Fruit fly (Drosophila melanogaster) whole organism, embryonic: ENCODE measurements around the gene bi.
A peak's percentile ranks its signal among the peaks of the same experiment; 100 is the strongest.

Experiments used
- Atf3 ChIP-seq: fragments of 200-800 bp; sonication (Bioruptor generic); optimal IDR thresholded peaks from 3 replicates; lab custom pipeline; 2016; ENCODE audit warnings: missing biosample characterization, missing genetic modification characterization
- CG12659 ChIP-seq: fragments of 200-800 bp; sonication (Bioruptor generic); optimal IDR thresholded peaks from 3 replicates; lab custom pipeline; 2017; ENCODE audit warnings: mild to moderate bottlenecking, missing biosample characterization, missing genetic modification reagents, missing genetic modification characterization
- CG14860 ChIP-seq: fragments of 200-800 bp; sonication (Bioruptor generic); IDR thresholded peaks from 3 replicates; pipeline ENCODE4 v1.3.6; 2022; ENCODE audit warnings: missing biosample characterization, missing genetic modification characterization; ENCODE audit not compliant: partially characterized antibody
- CG15073 ChIP-seq: fragments of 200-800 bp; sonication (Bioruptor generic); optimal IDR thresholded peaks from 2 replicates; lab custom pipeline; 2016; ENCODE audit warnings: missing biosample characterization, missing genetic modification characterization
- CG15601 ChIP-seq: fragments of 200-800 bp; sonication (Bioruptor generic); optimal IDR thresholded peaks from 3 replicates; lab custom pipeline; 2019; ENCODE audit warnings: missing biosample characterization, mild to moderate bottlenecking, missing genetic modification characterization, moderate library complexity
- CG15696 ChIP-seq: fragments of 200-800 bp; sonication (Bioruptor generic); optimal IDR thresholded peaks from 2 replicates; lab custom pipeline; 2019; ENCODE audit warnings: missing biosample characterization, mild to moderate bottlenecking, missing genetic modification characterization, moderate library complexity
- CG18599 ChIP-seq: fragments of 200-800 bp; sonication (Bioruptor generic); optimal IDR thresholded peaks from 3 replicates; lab custom pipeline; 2017; ENCODE audit warnings: missing biosample characterization, missing genetic modification characterization, mild to moderate bottlenecking, moderate library complexity, missing genetic modification reagents
- CG2678 ChIP-seq: fragments of 200-800 bp; sonication (Bioruptor generic); optimal IDR thresholded peaks from 3 replicates; lab custom pipeline; 2019; ENCODE audit warnings: missing biosample characterization, mild to moderate bottlenecking, missing genetic modification characterization, moderate library complexity
- CG31441 ChIP-seq: fragments of 200-800 bp; sonication (Bioruptor generic); IDR thresholded peaks from 2 replicates; pipeline ENCODE4 v1.3.6; 2022; ENCODE audit warnings: missing biosample characterization, missing genetic modification characterization
- CG4282 ChIP-seq: fragments of 200-800 bp; sonication (Bioruptor generic); optimal IDR thresholded peaks from 2 replicates; lab custom pipeline; 2016; ENCODE audit warnings: missing biosample characterization, missing genetic modification characterization
- CG4360 ChIP-seq: fragments of 200-800 bp; sonication (Bioruptor generic); IDR thresholded peaks from 2 replicates; pipeline ENCODE4 v1.3.6; 2022; ENCODE audit warnings: missing biosample characterization, missing genetic modification characterization
- CG5245 ChIP-seq: fragments of 200-800 bp; sonication (Bioruptor generic); optimal IDR thresholded peaks from 3 replicates; lab custom pipeline; 2016; ENCODE audit warnings: missing biosample characterization, missing genetic modification characterization
- CG8281 ChIP-seq: fragments of 200-800 bp; sonication (Bioruptor generic); optimal IDR thresholded peaks from 2 replicates; lab custom pipeline; 2018; ENCODE audit warnings: missing biosample characterization, mild to moderate bottlenecking, missing genetic modification characterization, moderate library complexity
- CG8290 ChIP-seq, 3 experiments: fragments of 200-800 bp; sonication (Bioruptor generic); optimal IDR thresholded peaks; 2 replicates each; lab custom pipeline; 2016 to 2019; ENCODE audit warnings: missing biosample characterization in 3 of 3, missing genetic modification characterization in 3 of 3, mild to moderate bottlenecking in 2 of 3, moderate library complexity in 1 of 3
- CG8944 ChIP-seq: fragments of 200-800 bp; sonication (Bioruptor generic); optimal IDR thresholded peaks from 3 replicates; lab custom pipeline; 2016; ENCODE audit warnings: missing biosample characterization, missing genetic modification characterization
- CG9932 ChIP-seq: fragments of 200-800 bp; sonication (Bioruptor generic); IDR thresholded peaks from 2 replicates; pipeline ENCODE4 v1.3.6; 2022; ENCODE audit warnings: missing biosample characterization, missing genetic modification characterization
- D ChIP-seq, 2 experiments: fragments of 200-800 bp in 1 of 2; fragments of >200 bp in 1 of 2; sonication (Bioruptor generic) in 1 of 2; optimal IDR thresholded peaks; 2 replicates in 1 of 2; 3 replicates in 1 of 2; lab custom pipeline; 2017; ENCODE audit warnings: mild to moderate bottlenecking in 1 of 2, missing biosample characterization in 1 of 2, missing genetic modification characterization in 1 of 2, missing genetic modification reagents in 1 of 2
- Dip2 ChIP-seq: fragments of 200-800 bp; sonication (Bioruptor generic); IDR thresholded peaks from 2 replicates; pipeline ENCODE4 v1.3.6; 2022; ENCODE audit warnings: missing biosample characterization, missing genetic modification characterization
- Elba2 ChIP-seq: fragments of 200-800 bp; sonication (Bioruptor generic); optimal IDR thresholded peaks from 3 replicates; lab custom pipeline; 2016; ENCODE audit warnings: missing biosample characterization, missing genetic modification characterization
- Ets65A ChIP-seq: fragments of 200-800 bp; sonication (Bioruptor generic); peaks from one replicate; lab custom pipeline; 2016; ENCODE audit warnings: missing biosample characterization, missing genetic modification characterization
- GATAe ChIP-seq: fragments of 200-800 bp; sonication (Bioruptor generic); conservative IDR thresholded peaks from 2 replicates; pipeline ENCODE4 v1.3.6; 2022; ENCODE audit warnings: missing biosample characterization, missing genetic modification characterization
- Gsc ChIP-seq: fragments of 200-800 bp; sonication (Bioruptor generic); IDR thresholded peaks from 2 replicates; pipeline ENCODE4 v1.3.6; 2022; ENCODE audit warnings: missing biosample characterization, missing genetic modification characterization
- Gug ChIP-seq: fragments of 200-800 bp; sonication (Bioruptor generic); IDR thresholded peaks from 4 replicates; pipeline ENCODE4 v1.3.6; 2022; ENCODE audit warnings: missing biosample characterization, missing genetic modification characterization
- Hand ChIP-seq: fragments of 200-800 bp; sonication (Bioruptor generic); optimal IDR thresholded peaks from 2 replicates; lab custom pipeline; 2017; ENCODE audit warnings: mild to moderate bottlenecking, missing biosample characterization, missing genetic modification reagents, missing genetic modification characterization
- Hr51 ChIP-seq, 2 experiments: fragments of 200-800 bp; sonication (Bioruptor generic); optimal IDR thresholded peaks; 2 replicates in 1 of 2; 3 replicates in 1 of 2; lab custom pipeline; 2016 to 2018; ENCODE audit warnings: missing biosample characterization in 2 of 2, missing genetic modification characterization in 2 of 2, mild to moderate bottlenecking in 1 of 2, moderate library complexity in 1 of 2
- Kr ChIP-seq: fragments of 200-800 bp; sonication (Bioruptor generic); optimal IDR thresholded peaks from 2 replicates; lab custom pipeline; 2017; ENCODE audit warnings: missing biosample characterization, mild to moderate bottlenecking, missing genetic modification characterization
- Mrtf ChIP-seq: fragments of 200-800 bp; sonication (Bioruptor generic); IDR thresholded peaks from 3 replicates; pipeline ENCODE4 v1.3.6; 2022; ENCODE audit warnings: missing biosample characterization, missing genetic modification characterization
- Nf-YA ChIP-seq: fragments of 200-800 bp; sonication (Bioruptor generic); IDR thresholded peaks from 2 replicates; pipeline ENCODE4 v1.3.6; 2022; ENCODE audit warnings: missing biosample characterization, missing genetic modification characterization
- Nf-YC ChIP-seq: fragments of 200-800 bp; optimal IDR thresholded peaks from 3 replicates; lab custom pipeline; 2019; ENCODE audit warnings: missing biosample characterization, mild to moderate bottlenecking, missing genetic modification characterization, moderate library complexity
- Side ChIP-seq: fragments of 200-800 bp; sonication (Bioruptor generic); optimal IDR thresholded peaks from 2 replicates; lab custom pipeline; 2016; ENCODE audit warnings: missing biosample characterization, missing genetic modification characterization
- Ssrp ChIP-seq: fragments of 200-800 bp; sonication (Bioruptor generic); optimal IDR thresholded peaks from 2 replicates; lab custom pipeline; 2018; ENCODE audit warnings: missing biosample characterization, mild to moderate bottlenecking, missing genetic modification characterization, moderate library complexity
- bbx ChIP-seq: fragments of 200-800 bp; sonication (Bioruptor generic); IDR thresholded peaks from 2 replicates; pipeline ENCODE4 v1.3.6; 2022; ENCODE audit warnings: missing biosample characterization, missing genetic modification characterization; ENCODE audit not compliant: partially characterized antibody
- cato ChIP-seq: fragments of 200-800 bp; sonication (Bioruptor generic); optimal IDR thresholded peaks from 2 replicates; lab custom pipeline; 2016; ENCODE audit warnings: missing biosample characterization, missing genetic modification characterization, borderline replicate concordance
- en ChIP-seq: fragments of 200-800 bp; sonication (Bioruptor generic); optimal IDR thresholded peaks from 2 replicates; lab custom pipeline; 2016; ENCODE audit warnings: missing biosample characterization, missing genetic modification characterization
- esg ChIP-seq: fragments of 200-800 bp; sonication (Bioruptor generic); conservative IDR thresholded peaks from 2 replicates; pipeline ENCODE4 v1.3.6; 2022; ENCODE audit warnings: missing biosample characterization, missing genetic modification characterization
- fd96Cb ChIP-seq: fragments of 200-800 bp; sonication (Bioruptor generic); optimal IDR thresholded peaks from 2 replicates; lab custom pipeline; 2018; ENCODE audit warnings: missing biosample characterization, mild to moderate bottlenecking, missing genetic modification characterization, moderate library complexity
- gro ChIP-seq: fragments of 200-800 bp; sonication (Bioruptor generic); optimal IDR thresholded peaks from 2 replicates; lab custom pipeline; 2016; ENCODE audit warnings: missing biosample characterization, missing genetic modification characterization
- lmd ChIP-seq: fragments of 200-800 bp; sonication (Bioruptor generic); IDR thresholded peaks from 2 replicates; pipeline ENCODE4 v1.3.6; 2022; ENCODE audit warnings: missing biosample characterization, missing genetic modification characterization
- phol ChIP-seq: fragments of 200-800 bp; sonication (Bioruptor generic); optimal IDR thresholded peaks from 3 replicates; lab custom pipeline; 2018; ENCODE audit warnings: missing biosample characterization, mild to moderate bottlenecking, missing genetic modification characterization, moderate library complexity
- pnt ChIP-seq: fragments of 200-800 bp; sonication (Bioruptor generic); optimal IDR thresholded peaks from 3 replicates; lab custom pipeline; 2016; ENCODE audit warnings: missing biosample characterization, missing genetic modification characterization
- schlank ChIP-seq: fragments of 200-800 bp; sonication (Bioruptor generic); optimal IDR thresholded peaks from 2 replicates; lab custom pipeline; 2018; ENCODE audit warnings: missing biosample characterization, mild to moderate bottlenecking, missing genetic modification characterization
- scrt ChIP-seq: fragments of 200-800 bp; sonication (Bioruptor generic); optimal IDR thresholded peaks from 2 replicates; lab custom pipeline; 2018; ENCODE audit warnings: missing biosample characterization, mild to moderate bottlenecking, missing genetic modification characterization, moderate library complexity
- sim ChIP-seq: fragments of 200-800 bp; sonication (Bioruptor generic); IDR thresholded peaks from 2 replicates; pipeline ENCODE4 v1.3.6; 2022; ENCODE audit warnings: missing biosample characterization, missing genetic modification characterization
- sisA ChIP-seq: fragments of 200-800 bp; sonication (Bioruptor generic); IDR thresholded peaks from 2 replicates; pipeline ENCODE4 v1.3.6; 2022; ENCODE audit warnings: missing biosample characterization, missing genetic modification characterization
- ssp ChIP-seq: fragments of 200-800 bp; sonication (Bioruptor generic); IDR thresholded peaks from 2 replicates; pipeline ENCODE4 v1.3.6; 2022; ENCODE audit warnings: missing biosample characterization, missing genetic modification characterization
- trh ChIP-seq: fragments of 200-800 bp; sonication (Bioruptor generic); optimal IDR thresholded peaks from 2 replicates; lab custom pipeline; 2016; ENCODE audit warnings: missing biosample characterization, missing genetic modification characterization
- unpg ChIP-seq: fragments of 200-800 bp; sonication (Bioruptor generic); optimal IDR thresholded peaks from 3 replicates; lab custom pipeline; 2018; ENCODE audit warnings: missing biosample characterization, mild to moderate bottlenecking, missing genetic modification characterization, moderate library complexity
- zen ChIP-seq: fragments of 200-800 bp; sonication (Bioruptor generic); optimal IDR thresholded peaks from 3 replicates; lab custom pipeline; 2018; ENCODE audit warnings: missing biosample characterization, mild to moderate bottlenecking, missing genetic modification characterization, moderate library complexity
- zfh2 ChIP-seq: fragments of 200-800 bp; sonication (Bioruptor generic); optimal IDR thresholded peaks from 2 replicates; lab custom pipeline; 2016; ENCODE audit warnings: missing biosample characterization, missing genetic modification characterization

The bi gene

DNA sequence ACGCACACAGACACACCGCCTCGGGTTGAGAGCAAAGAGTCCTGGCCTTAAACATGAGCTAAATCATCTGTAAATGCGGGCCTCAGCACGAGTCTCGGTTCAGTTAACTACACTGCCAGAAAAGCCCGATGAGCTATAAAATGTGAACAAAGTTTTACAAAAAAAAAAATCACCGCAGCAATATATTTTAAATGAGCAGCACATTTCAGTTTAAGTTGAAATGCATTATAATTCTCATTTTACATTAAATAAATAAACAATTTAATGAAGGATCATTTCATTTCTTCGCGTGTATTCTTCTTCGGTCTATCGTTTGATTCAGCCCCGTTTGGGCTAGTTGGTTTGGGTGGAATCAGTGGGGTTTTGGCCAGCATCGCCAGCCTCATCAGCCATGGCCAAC lies 92.7 kb downstream of the bi start (continued):
- no peak for TF ChIP-seq pnt
- no peak for TF ChIP-seq gro (GFP tag; lab: Kevin White, UChicago)
- peak; percentile 28 for TF ChIP-seq CG18599 (GFP tag; lab: Kevin White, UChicago)
- TF ChIP-seq CG2678 (tag; lab: Kevin White, UChicago), result peak; percentile 35
- peak; percentile 9 for TF ChIP-seq Ets65A (GFP tag; lab: Kevin White, UChicago)
- peak; percentile 13 for TF ChIP-seq Ssrp (tag; lab: Kevin White, UChicago)
- TF ChIP-seq Nf-YA (GFP tag; lab: Robert Waterston, UW), result no peak
- no peak for TF ChIP-seq zfh2 (GFP tag; lab: Kevin White, UChicago)
- TF ChIP-seq esg (GFP tag; lab: Robert Waterston, UW), result no peak

DNA sequence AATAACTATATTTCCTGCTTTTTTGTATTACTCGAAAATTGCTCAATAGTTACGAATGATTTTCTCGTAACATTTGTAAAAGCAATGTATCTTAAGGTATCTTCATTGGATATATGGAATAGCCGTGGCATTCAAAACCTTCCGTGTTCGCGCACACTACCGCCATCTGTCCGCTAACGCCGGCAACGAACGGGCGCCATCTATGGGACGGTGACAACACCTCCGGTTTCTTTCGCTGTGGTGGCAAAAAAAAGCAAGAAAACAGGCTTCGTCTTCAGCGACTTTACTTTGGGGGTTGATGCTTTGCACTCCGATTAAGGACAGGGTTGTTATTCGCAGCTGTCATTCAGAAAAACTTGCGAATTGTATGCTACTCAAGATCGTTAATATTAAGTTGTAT lies 94.5 kb downstream of the bi start:
- TF ChIP-seq CG31441 (GFP tag; lab: Robert Waterston, UW) (no peak), schlank (tag; lab: Kevin White, UChicago) (no peak), CG15696 (tag; lab: Kevin White, UChicago) (peak; percentile 45), CG14860 (GFP tag; lab: Robert Waterston, UW) (no peak), CG15601 (tag; lab: Kevin White, UChicago) (peak; percentile 38), Gsc (GFP tag; lab: Robert Waterston, UW) (no peak), cato (GFP tag; lab: Kevin White, UChicago) (no peak), scrt (GFP tag; lab: Kevin White, UChicago) (no peak), CG8290 (GFP tag; optimal IDR thresholded peaks at IDR 0.05; lab: Kevin White, UChicago) (peak; percentile 65), CG8290 (tag; optimal IDR thresholded peaks at IDR 0.05; lab: Kevin White, UChicago) (peak; percentile 63 to 76), trh (GFP tag; lab: Kevin White, UChicago) (no peak), CG5245 (GFP tag; lab: Kevin White, UChicago) (peak; percentile 65), D (optimal IDR thresholded peaks at IDR 0.05; lab: Kevin White, UChicago) (no peak), D (GFP tag; optimal IDR thresholded peaks at IDR 0.05; lab: Kevin White, UChicago) (peak; percentile 31), bbx (no peak), Mrtf (GFP tag; lab: Robert Waterston, UW) (peak; percentile 56; the same call in 2 of the 3 replicates), Gug (GFP tag; lab: Robert Waterston, UW) (peak; percentile 66; the same call in 3 of the 4 replicates), CG8944 (GFP tag; lab: Kevin White, UChicago) (peak; percentile 36), unpg (GFP tag; lab: Kevin White, UChicago) (peak; percentile 69), Hand (GFP tag; lab: Kevin White, UChicago) (no peak), Atf3 (GFP tag; lab: Kevin White, UChicago) (peak; percentile 54), Side (GFP tag; lab: Kevin White, UChicago) (peak; percentile 57), fd96Cb (tag; lab: Kevin White, UChicago) (no peak), CG9932 (no peak), sim (GFP tag; lab: Robert Waterston, UW) (no peak), CG4282 (no peak), lmd (peak; percentile 47), Kr (peak; percentile 62), en (GFP tag; lab: Kevin White, UChicago) (peak; percentile 24), Nf-YC (peak; percentile 30), sisA (GFP tag; lab: Robert Waterston, UW) (no peak; the same call in 1 of the 2 replicates), phol (tag; lab: Kevin White, UChicago) (peak; percentile 23), CG15073 (GFP tag; lab: Kevin White, UChicago) (no peak), Elba2 (GFP tag; lab: Kevin White, UChicago) (peak; percentile 37), Hr51 (GFP tag; optimal IDR thresholded peaks at IDR 0.05; lab: Kevin White, UChicago) (peak; percentile 28 to 53), Dip2 (GFP tag; lab: Robert Waterston, UW) (no peak), CG8281 (tag; lab: Kevin White, UChicago) (peak; percentile 35), ssp (0 out of 2 replicates have a peak, but pooled peaks have one; percentile 19), GATAe (GFP tag; lab: Robert Waterston, UW) (no peak), CG12659 (GFP tag; lab: Kevin White, UChicago) (peak; percentile 42), zen (tag; lab: Kevin White, UChicago) (peak; percentile 6), CG4360 (GFP tag; lab: Robert Waterston, UW) (no peak)
